Fruit fly (Drosophila melanogaster) whole organism, embryonic: ENCODE results near the gene DIP-kappa.

Experiments used
- CG10979 ChIP-seq: fragments of 200-800 bp; sonication (Bioruptor generic); optimal IDR thresholded peaks from 2 replicates; lab custom pipeline; 2018; ENCODE audit warnings: missing biosample characterization, mild to moderate bottlenecking, missing genetic modification characterization, moderate library complexity
- CG14965 ChIP-seq: fragments of 200-800 bp; sonication (Bioruptor generic); optimal IDR thresholded peaks from 2 replicates; lab custom pipeline; 2016; ENCODE audit warnings: missing biosample characterization, missing genetic modification characterization, borderline replicate concordance
- CG2875 ChIP-seq: fragments of 200-800 bp; sonication (Bioruptor generic); optimal IDR thresholded peaks from 2 replicates; lab custom pipeline; 2017; ENCODE audit warnings: missing biosample characterization, mild to moderate bottlenecking, missing genetic modification characterization, missing genetic modification reagents
- Dbx ChIP-seq: fragments of 200-800 bp; sonication (Bioruptor generic); IDR thresholded peaks from 3 replicates; pipeline ENCODE4 v1.3.6; 2022; ENCODE audit warnings: missing biosample characterization, missing genetic modification characterization
- fu2 ChIP-seq: fragments of 200-800 bp; sonication (Bioruptor generic); optimal IDR thresholded peaks from 2 replicates; lab custom pipeline; 2016; ENCODE audit warnings: missing biosample characterization, missing genetic modification characterization
- lola ChIP-seq, 3 experiments: fragments of >200 bp in 2 of 3; fragments of 200-800 bp in 1 of 3; sonication (Bioruptor generic) in 1 of 3; optimal IDR thresholded peaks; 2 replicates each; lab custom pipeline; 2017 to 2019; ENCODE audit warnings: missing biosample characterization in 3 of 3, missing genetic modification characterization in 3 of 3, mild to moderate bottlenecking in 1 of 3, moderate library complexity in 1 of 3
- pho ChIP-seq: fragments of 200-800 bp; sonication (Bioruptor generic); optimal IDR thresholded peaks from 2 replicates; lab custom pipeline; 2016; ENCODE audit warnings: missing biosample characterization, missing genetic modification characterization
- sens-2 ChIP-seq: fragments of 200-800 bp; sonication (Bioruptor generic); IDR thresholded peaks from 2 replicates; pipeline ENCODE4 v1.3.6; 2022; ENCODE audit warnings: missing biosample characterization, missing genetic modification characterization
- vfl ChIP-seq: fragments of 200-800 bp; sonication (Bioruptor generic); optimal IDR thresholded peaks from 2 replicates; lab custom pipeline; 2016; ENCODE audit warnings: missing biosample characterization, missing genetic modification characterization

dm6 chr2L:13723542-13723941 lies 6.4 kb upstream of the DIP-kappa start, which contains the start of gene CG9014:
- TF ChIP-seq CG10979 (tag; lab: Kevin White, UChicago) (no peak), vfl (no peak), sens-2 (GFP tag; lab: Robert Waterston, UW) (no peak), CG2875 (no peak), lola (GFP tag; optimal IDR thresholded peaks at IDR 0.05; lab: Kevin White, UChicago) (no peak), CG14965 (GFP tag; lab: Kevin White, UChicago) (no peak), pho (GFP tag; lab: Kevin White, UChicago) (no peak), fu2 (no peak), Dbx (no peak)
